Worm (Caenorhabditis elegans) whole organism, dauer: Measurements from ENCODE around the gene F35H8.2.

Experiments
- unc-62 ChIP-seq: sonication (generic microtip); optimal IDR thresholded peaks from 2 replicates; lab custom pipeline; 2017; ENCODE audit warnings: missing biosample characterization, missing genetic modification reagents, missing genetic modification characterization

Gene F35H8.2

DNA sequence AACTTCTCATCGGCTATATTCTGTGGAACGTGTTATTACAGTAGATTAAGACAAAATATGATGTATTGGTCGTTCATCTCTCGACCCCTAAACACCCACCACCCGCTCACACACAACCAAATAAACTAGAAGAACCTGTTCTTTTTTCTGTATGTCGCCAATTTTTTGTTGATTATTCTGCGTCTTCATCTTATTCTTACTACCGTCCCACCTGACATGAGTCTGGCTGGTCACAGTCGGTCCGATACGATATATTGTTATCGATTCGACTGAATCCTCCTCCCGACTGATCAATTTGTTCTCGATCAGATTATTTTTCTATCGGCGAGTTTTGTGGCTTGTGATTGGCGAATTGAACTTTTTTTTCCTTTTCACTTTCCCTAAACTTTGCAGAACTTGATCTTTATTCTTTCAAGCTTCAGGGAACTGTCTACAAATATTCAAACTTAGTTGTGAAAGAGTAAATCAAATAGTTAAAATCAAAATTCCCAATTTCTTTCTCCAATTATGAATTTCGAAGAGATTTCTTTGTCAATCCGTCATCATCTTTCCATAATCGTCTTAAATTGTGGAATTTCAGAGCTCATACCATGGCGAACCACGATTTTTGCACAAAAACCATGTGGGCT, at the start of gene F35H8.2:
F35H8.2 (plus strand) TSS at position 579 of the 629 bp plus-strand sequence.
- TF ChIP-seq unc-62 (GFP tag; lab: Kevin White, UChicago): no peak

DNA sequence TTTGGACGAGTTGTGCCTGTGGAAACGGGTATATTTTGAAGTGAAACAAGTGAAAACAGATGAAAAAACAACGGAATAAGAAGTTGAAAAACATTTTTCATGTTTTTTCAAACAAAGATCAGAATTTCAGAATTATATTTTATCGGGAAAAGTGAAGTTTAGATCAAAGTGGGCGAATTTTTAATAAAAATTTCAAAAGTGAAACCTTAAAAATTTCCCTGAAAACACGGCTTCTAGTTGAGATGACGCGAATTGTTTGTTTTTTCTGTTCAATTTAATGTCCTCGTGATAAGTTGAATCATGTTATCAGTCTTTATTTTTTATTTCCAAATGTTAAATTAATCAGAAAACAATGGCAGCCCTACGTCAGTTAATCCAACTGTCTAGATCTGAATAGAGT, 48.1 kb upstream of the F35H8.2 start, which contains the start of gene gcy-3:
gcy-3 (minus strand) TSS at position 101 of the 400 bp plus-strand sequence.
- TF ChIP-seq unc-62 (GFP tag; lab: Kevin White, UChicago): no peak

DNA sequence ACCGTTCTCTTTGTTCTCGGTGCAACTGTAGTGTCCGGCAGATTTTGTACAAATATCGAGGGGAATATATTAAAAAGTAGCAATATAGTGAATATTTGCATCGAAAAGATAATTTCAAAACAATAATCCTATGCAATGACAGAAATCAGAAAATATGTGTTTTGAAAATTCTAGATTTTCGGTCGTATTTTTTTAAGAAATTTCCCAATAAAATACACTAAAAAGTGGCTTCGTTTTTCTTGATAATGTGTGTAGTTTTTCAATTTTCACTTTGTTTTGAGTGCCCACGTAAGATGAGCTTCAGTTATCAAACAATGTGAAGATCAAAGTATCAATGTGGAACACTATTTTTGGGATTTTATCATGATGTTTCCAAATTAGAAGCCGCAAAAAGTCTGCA, 38.5 kb upstream of the F35H8.2 start, which contains the start of gene gcy-1:
gcy-1 (minus strand) TSS at position 101 of the 400 bp plus-strand sequence.
- no peak for TF ChIP-seq unc-62 (GFP tag; lab: Kevin White, UChicago)

DNA sequence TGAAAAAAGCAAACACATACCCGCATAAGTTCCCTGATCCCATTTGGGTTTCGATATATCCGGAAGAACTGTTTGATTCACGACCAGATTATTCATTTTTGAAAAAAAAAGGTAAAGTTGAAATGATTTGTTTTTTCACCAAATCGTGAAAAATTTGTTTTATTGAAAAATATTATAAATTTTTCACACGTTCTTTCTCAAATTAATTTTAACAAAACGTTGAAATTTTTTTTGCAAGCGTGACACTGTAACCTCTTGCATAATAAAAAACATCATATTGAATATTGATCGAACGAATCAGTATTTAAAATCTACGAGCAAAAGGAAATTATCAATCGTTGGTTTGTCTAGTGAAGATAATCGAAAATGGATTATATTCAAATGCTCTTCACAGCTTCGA, 36.5 kb upstream of the F35H8.2 start, which contains the start of the genes sfxn-1.1 and AH6.3:
sfxn-1.1 (minus strand) TSS at position 101 of the 400 bp plus-strand sequence.
AH6.3 (plus strand) TSS at position 275 of the 400 bp plus-strand sequence.
- TF ChIP-seq unc-62 (GFP tag; lab: Kevin White, UChicago): no peak

DNA sequence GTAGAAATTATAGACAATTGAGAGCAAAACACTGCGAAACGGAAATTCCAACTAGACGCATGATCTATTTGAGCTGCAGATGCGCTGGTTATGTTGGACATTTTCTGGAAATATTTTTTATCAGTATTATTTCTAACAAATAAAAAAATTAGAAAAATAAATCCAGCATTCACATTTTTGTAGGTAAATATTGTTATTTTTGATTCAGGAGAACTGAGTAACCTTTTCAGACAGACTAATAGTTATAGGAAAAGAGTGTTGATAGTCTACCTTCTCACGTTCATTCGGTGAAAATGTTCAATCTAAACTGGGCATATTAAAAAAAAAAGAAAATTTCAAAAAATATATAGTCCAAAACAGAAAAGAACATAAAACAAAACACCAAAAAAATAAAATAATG, 33.7 kb upstream of the F35H8.2 start, which contains the start of gene sra-1:
sra-1 (minus strand) TSS at position 101 of the 400 bp plus-strand sequence.
- TF ChIP-seq unc-62 (GFP tag; lab: Kevin White, UChicago): no peak

DNA sequence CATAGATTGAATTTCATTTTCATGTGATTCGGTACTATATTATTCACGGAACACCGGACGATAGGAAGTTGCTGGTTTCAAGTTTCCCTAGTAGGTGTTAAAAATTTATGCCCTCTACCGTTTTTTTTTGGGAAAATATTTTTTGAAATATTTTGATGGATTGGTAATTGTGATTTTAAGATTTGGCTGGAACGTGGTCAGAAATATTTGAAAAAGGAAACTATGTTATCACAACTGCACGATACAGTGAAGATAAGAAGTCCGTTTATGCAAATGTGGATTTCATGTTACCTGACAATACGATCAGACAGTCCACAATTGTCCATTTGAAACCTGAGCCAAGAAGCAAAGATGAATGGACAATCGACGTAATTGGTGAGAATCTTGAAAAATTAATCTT, 32.3 kb upstream of the F35H8.2 start, which contains the start of gene AH6.17:
AH6.17 (plus strand) TSS at position 185 of the 400 bp plus-strand sequence.
- no peak for TF ChIP-seq unc-62 (GFP tag; lab: Kevin White, UChicago)

DNA sequence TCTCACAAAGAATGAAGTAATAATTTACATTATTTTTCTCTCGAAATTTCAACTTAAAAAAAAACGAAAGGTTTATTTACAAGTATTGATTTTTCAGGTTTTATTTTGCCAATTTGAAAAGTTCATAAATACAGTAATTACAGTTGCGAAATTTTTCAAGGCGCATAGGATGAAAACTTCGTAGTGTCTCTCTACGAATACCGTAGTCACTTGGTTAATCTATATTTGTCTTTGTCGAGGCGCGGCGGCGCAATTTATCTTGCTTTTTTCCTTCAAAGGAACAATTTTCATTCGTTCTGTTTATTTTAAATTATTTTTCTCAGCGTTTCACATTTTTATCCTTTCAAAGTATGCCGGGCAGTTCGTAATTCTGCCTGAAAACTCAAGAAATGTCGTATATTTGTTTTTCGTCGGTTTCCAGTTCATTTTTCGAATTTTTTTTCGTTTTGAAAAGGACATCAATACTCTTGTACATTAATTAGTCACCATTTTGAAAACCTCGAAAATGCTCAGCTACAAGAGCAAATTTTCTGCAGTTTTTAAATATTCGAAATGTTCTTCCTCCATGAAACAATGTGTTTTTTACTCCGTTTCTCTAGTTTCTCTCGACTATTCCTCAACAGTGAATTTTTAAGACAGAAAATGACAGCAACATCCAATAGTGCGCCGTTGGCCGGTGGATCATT, 31.6 kb upstream of the F35H8.2 start, which contains the start of gene mex-6:
mex-6 (plus strand) TSS at position 636 of the 686 bp plus-strand sequence.
- TF ChIP-seq unc-62 (GFP tag; lab: Kevin White, UChicago): no peak

DNA sequence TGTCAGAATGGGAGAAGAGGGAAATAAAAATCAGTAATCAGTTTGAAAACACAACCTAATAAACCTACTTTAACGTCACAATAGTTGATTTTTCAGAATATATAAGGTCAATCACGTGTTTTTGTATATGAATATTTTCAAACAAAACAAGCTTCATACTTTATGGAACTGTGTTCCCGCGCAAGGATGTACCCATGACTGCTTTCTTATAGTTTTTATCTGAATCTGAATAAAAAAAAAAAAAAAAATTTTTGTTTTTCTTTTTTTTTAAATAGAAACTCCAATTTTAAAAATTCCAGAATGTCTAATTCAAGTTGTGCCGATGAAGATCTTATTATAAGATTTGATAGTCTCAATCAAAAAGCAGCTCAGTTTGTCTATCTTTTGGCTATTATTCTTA, 26.8 kb upstream of the F35H8.2 start, which contains the start of gene sra-2:
sra-2 (plus strand) TSS at position 301 of the 400 bp plus-strand sequence.
- no peak for TF ChIP-seq unc-62 (GFP tag; lab: Kevin White, UChicago)

DNA sequence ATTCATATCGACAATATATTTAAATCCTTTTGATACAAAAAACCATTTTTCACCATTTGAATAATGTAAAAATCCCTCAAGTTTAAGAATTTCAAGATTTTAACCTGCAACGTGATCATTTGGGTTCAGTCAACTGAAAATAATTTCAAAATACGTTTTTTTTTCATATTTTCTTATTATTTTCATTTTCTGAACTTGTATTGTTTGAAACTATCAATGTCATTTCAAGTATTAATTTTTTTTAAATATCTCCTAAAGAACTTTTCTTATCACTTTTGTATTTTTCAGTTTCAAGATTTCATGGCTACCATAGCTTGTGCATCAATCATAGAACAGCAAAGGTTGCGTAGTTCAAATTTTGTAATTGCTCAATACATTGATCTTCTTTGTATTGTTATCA, 23.3 kb upstream of the F35H8.2 start, which contains the start of gene sra-9:
sra-9 (plus strand) TSS at position 301 of the 400 bp plus-strand sequence.
- TF ChIP-seq unc-62 (GFP tag; lab: Kevin White, UChicago): no peak

DNA sequence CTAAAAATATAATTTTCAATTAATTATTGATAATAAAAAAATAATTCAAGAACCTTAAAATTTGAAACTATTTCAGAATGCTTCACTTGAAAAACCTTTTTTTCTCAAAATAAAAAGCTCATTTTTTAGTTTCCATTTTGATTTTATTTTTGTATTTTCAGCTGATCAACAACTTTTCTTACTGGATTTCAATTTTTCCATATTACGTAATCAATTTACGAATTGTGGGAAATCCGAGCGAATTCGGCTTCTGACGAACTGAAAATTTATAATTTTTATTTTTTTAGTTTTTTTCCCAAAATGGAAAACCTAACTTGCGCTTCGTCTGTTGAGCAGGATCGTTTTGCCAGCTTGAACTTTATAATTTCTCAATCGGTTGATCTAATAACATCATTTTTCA, 17.9 kb upstream of the F35H8.2 start, which contains the start of gene sra-8:
sra-8 (plus strand) TSS at position 301 of the 400 bp plus-strand sequence.
- TF ChIP-seq unc-62 (GFP tag; lab: Kevin White, UChicago): no peak

DNA sequence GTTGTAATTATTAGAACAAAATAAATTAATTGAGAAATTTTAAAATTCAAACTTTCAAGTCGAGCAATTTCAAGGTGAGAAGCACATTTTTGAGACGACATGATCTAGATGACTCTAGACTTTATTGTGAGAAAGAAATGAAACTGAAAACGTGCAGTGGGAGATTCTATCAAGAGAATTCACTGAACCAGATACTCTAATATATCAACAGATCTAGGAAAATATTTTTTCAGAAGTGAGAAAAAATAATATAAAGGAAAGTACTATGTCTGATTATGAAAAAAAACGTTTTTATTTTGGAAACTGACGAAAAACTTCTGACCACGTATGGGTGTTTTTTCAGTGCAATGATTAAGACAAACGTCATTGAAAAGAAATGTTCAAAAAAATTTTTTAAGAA, 14.6 kb upstream of the F35H8.2 start, which contains the start of gene sra-3:
sra-3 (minus strand) TSS at position 101 of the 400 bp plus-strand sequence.
- no peak for TF ChIP-seq unc-62 (GFP tag; lab: Kevin White, UChicago)

DNA sequence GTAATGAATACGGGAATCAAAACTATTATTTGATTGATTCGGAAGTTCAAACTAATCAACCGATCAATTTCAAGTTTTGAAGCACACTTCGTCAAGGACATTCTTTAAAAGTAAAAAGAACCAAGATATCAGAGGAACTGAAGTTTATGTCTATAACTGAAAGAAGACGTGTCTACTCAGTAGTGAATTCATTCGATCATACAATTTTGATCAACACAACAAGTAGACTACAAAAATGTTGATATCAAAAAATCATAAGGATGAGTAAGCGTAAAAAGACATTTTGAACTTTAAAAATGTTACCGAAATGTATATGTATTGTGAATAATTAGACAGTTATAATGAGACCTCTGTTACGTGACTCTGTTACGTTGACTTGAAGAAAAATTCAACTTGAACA, 12.5 kb upstream of the F35H8.2 start, which contains the start of gene sra-4:
sra-4 (minus strand) TSS at position 101 of the 400 bp plus-strand sequence.
- no peak for TF ChIP-seq unc-62 (GFP tag; lab: Kevin White, UChicago)

DNA sequence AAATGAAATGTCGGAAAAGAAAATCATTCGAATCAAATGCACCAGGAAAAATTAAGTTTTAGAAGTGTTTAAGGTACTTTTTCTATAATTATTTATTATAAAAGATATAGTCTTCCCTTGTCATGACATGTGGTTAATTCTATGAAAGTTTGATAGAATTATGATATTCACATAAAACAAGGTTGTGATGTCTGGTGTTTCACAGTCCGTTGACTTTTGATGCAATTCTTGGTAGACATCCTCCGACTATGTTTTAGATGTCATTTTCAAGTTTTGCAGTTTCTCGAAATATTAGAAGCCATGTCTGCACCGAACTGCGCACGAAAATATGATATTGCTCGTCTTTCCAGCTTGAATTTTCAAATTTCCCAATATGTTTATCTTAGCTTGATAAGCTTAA, 10.9 kb upstream of the F35H8.2 start, which contains the start of gene sra-7:
sra-7 (plus strand) TSS at position 301 of the 400 bp plus-strand sequence.
- no peak for TF ChIP-seq unc-62 (GFP tag; lab: Kevin White, UChicago)

DNA sequence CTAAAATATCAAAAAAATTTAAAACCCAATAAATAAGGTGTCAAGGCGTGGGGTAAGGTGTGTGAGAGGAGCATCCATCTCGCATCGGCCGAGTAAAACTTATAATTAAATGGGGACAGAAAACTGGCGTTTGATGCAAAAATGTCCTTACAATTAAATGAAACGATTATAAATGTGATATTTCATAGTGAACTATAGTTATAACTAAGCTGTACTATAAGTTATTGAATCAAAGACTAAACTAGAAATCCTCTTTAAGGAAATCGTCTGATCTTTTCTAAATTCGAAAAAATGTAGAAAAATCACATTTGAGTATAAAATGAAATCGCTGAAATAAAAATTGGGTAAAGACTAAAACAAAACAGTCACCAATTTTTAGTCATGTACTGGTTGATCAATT, 4.6 kb upstream of the F35H8.2 start, which contains the start of gene sra-6:
sra-6 (minus strand) TSS at position 101 of the 400 bp plus-strand sequence.
- no peak for TF ChIP-seq unc-62 (GFP tag; lab: Kevin White, UChicago)

DNA sequence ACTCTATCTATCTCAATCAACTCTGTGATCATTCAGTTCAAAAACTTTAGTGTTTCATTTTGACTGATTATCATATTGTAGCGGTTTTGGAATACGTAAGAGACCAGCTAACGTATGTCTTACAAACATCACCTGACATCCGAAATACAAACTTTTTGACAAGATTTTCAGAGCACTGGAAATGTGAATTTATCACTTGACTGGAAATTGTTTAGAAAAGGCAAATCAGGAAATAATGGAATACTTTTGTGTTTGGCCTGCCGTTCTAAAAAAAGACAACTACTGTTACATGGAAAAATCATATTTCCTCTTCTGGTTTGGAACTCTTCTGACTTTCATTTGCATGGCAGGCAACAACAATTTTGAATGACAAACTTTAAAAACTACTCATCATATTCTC, 3.8 kb upstream of the F35H8.2 start, which contains the start of gene F35H8.12:
F35H8.12 (plus strand) TSS at position 301 of the 400 bp plus-strand sequence.
- TF ChIP-seq unc-62 (GFP tag; lab: Kevin White, UChicago): no peak
